Worm (Caenorhabditis elegans) whole organism, L1 larva: Measurements from ENCODE around the gene rpt-1.
A peak's percentile ranks its signal among the peaks of the same experiment; 100 is the strongest.

Source experiments
- C04F5.9 ChIP-seq: sonication (generic microtip); optimal IDR thresholded peaks from 2 replicates; lab custom pipeline; 2016; ENCODE audit warnings: missing genetic modification characterization, missing compliant biosample characterization
- C34B4.2 ChIP-seq: sonication (generic microtip); optimal IDR thresholded peaks from 2 replicates; lab custom pipeline; 2017; ENCODE audit warnings: mild to moderate bottlenecking, missing genetic modification characterization, missing compliant biosample characterization
- Y116A8C.19 ChIP-seq: sonication (generic microtip); optimal IDR thresholded peaks from 2 replicates; lab custom pipeline; 2016; ENCODE audit warnings: missing compliant biosample characterization, missing genetic modification characterization, borderline replicate concordance
- alr-1 ChIP-seq: fragments of 200-800 bp; sonication (Bioruptor generic); optimal IDR thresholded peaks from 2 replicates; lab custom pipeline; 2018; ENCODE audit warnings: borderline replicate concordance, mild to moderate bottlenecking, missing genetic modification characterization, missing compliant biosample characterization
- aly-2 ChIP-seq: fragments of 150-350 bp; optimal IDR thresholded peaks from 2 replicates; lab custom pipeline; 2014; ENCODE audit warnings: missing biosample characterization, missing genetic modification characterization
- ceh-88 ChIP-seq: fragments of 200-800 bp; sonication (Bioruptor generic); IDR thresholded peaks from 2 replicates; pipeline ENCODE4 v1.3.6; 2022; ENCODE audit warnings: missing genetic modification characterization, missing compliant biosample characterization
- ceh-90 ChIP-seq: sonication (generic microtip); optimal IDR thresholded peaks from 2 replicates; lab custom pipeline; 2016; ENCODE audit warnings: missing genetic modification characterization, missing compliant biosample characterization
- ces-1 ChIP-seq: fragments of 150-350 bp; optimal IDR thresholded peaks from 2 replicates; lab custom pipeline; 2014; ENCODE audit warnings: missing biosample characterization, missing genetic modification reagents, missing genetic modification characterization
- dpl-1 ChIP-seq, 3 experiments: fragments of 150-350 bp in 2 of 3; sonication (generic microtip) in 1 of 3; optimal IDR thresholded peaks; 2 replicates each; lab custom pipeline; 2014 to 2017; ENCODE audit warnings: missing biosample characterization in 3 of 3, missing genetic modification characterization in 3 of 3, missing genetic modification reagents in 3 of 3
- dsc-1 ChIP-seq: sonication (generic microtip); optimal IDR thresholded peaks from 2 replicates; lab custom pipeline; 2016; ENCODE audit warnings: mild to moderate bottlenecking, missing genetic modification characterization, missing compliant biosample characterization
- efl-1 ChIP-seq, 4 experiments: fragments of 150-350 bp; optimal IDR thresholded peaks in 3 of 4; peaks in 1 of 4; 1 replicate in 1 of 4; 2 replicates in 3 of 4; lab custom pipeline; 2014; ENCODE audit warnings: missing biosample characterization in 2 of 4, missing genetic modification characterization in 2 of 4, missing genetic modification reagents in 2 of 4
- egl-27 ChIP-seq, 2 experiments: fragments of 150-350 bp in 1 of 2; sonication (generic microtip); optimal IDR thresholded peaks; 3 replicates each; lab custom pipeline; 2017 to 2018; ENCODE audit warnings: missing biosample characterization in 2 of 2, missing genetic modification characterization in 2 of 2, missing genetic modification reagents in 2 of 2
- elt-2 ChIP-seq: sonication (generic microtip); optimal IDR thresholded peaks from 2 replicates; lab custom pipeline; 2016; ENCODE audit warnings: missing genetic modification characterization, mild to moderate bottlenecking, inconsistent platforms, missing compliant biosample characterization, missing genetic modification reagents
- grh-1 ChIP-seq: fragments of 200-800 bp; sonication (Bioruptor generic); IDR thresholded peaks from 2 replicates; pipeline ENCODE4 v1.3.6; 2022; ENCODE audit warnings: missing genetic modification reagents, missing genetic modification characterization, missing compliant biosample characterization
- irx-1 ChIP-seq: sonication (generic microtip); optimal IDR thresholded peaks from 2 replicates; lab custom pipeline; 2016; ENCODE audit warnings: missing genetic modification characterization, missing compliant biosample characterization
- lin-35 ChIP-seq, 2 experiments: fragments of 150-350 bp; optimal IDR thresholded peaks; 2 replicates each; lab custom pipeline; 2014; ENCODE audit warnings: missing biosample characterization in 2 of 2, missing genetic modification characterization in 2 of 2, missing genetic modification reagents in 2 of 2
- mab-9 ChIP-seq: fragments of 200-800 bp; sonication (Bioruptor generic); IDR thresholded peaks from 2 replicates; pipeline ENCODE4 v1.3.6; 2022; ENCODE audit warnings: missing genetic modification reagents, missing genetic modification characterization, missing compliant biosample characterization
- mdl-1 ChIP-seq, 2 experiments: fragments of 150-350 bp; optimal IDR thresholded peaks; 2 replicates each; lab custom pipeline; 2014 to 2017; ENCODE audit warnings: missing biosample characterization in 2 of 2, missing genetic modification characterization in 2 of 2, inconsistent platforms in 1 of 2
- mep-1 ChIP-seq: fragments of 150-350 bp; optimal IDR thresholded peaks from 2 replicates; lab custom pipeline; 2014; ENCODE audit warnings: missing biosample characterization, missing genetic modification characterization
- nhr-11 ChIP-seq: fragments of 150-350 bp; optimal IDR thresholded peaks from 2 replicates; lab custom pipeline; 2014; ENCODE audit warnings: missing biosample characterization, missing genetic modification characterization
- nhr-12 ChIP-seq: sonication (generic microtip); optimal IDR thresholded peaks from 2 replicates; lab custom pipeline; 2017; ENCODE audit warnings: missing biosample characterization, missing genetic modification characterization
- nhr-20 ChIP-seq: sonication (generic microtip); optimal IDR thresholded peaks from 2 replicates; lab custom pipeline; 2016; ENCODE audit warnings: mild to moderate bottlenecking, missing genetic modification characterization, missing compliant biosample characterization
- nhr-28 ChIP-seq: fragments of 150-350 bp; optimal IDR thresholded peaks from 2 replicates; lab custom pipeline; 2014; ENCODE audit warnings: missing biosample characterization, missing genetic modification characterization
- nhr-90 ChIP-seq: sonication (generic microtip); optimal IDR thresholded peaks from 2 replicates; lab custom pipeline; 2016; ENCODE audit warnings: mild to moderate bottlenecking, missing genetic modification characterization, missing compliant biosample characterization; ENCODE audit not compliant: poor library complexity
- pag-3 ChIP-seq: sonication (generic microtip); optimal IDR thresholded peaks from 2 replicates; lab custom pipeline; 2017; ENCODE audit warnings: missing genetic modification characterization, mild to moderate bottlenecking, missing compliant biosample characterization, antibody characterized with exemption, borderline replicate concordance; ENCODE audit not compliant: insufficient read depth
- pax-3 ChIP-seq: fragments of 200-800 bp; sonication (Bioruptor generic); optimal IDR thresholded peaks from 2 replicates; lab custom pipeline; 2018; ENCODE audit warnings: mild to moderate bottlenecking, missing genetic modification characterization, moderate library complexity, missing compliant biosample characterization
- pqm-1 ChIP-seq: sonication (generic microtip); optimal IDR thresholded peaks from 3 replicates; lab custom pipeline; 2017; ENCODE audit warnings: missing biosample characterization, missing genetic modification characterization
- snu-23 ChIP-seq: sonication (generic microtip); optimal IDR thresholded peaks from 2 replicates; lab custom pipeline; 2016; ENCODE audit warnings: missing genetic modification characterization, missing compliant biosample characterization
- sup-37 ChIP-seq: fragments of 200-800 bp; sonication (Bioruptor generic); optimal IDR thresholded peaks from 2 replicates; lab custom pipeline; 2018; ENCODE audit warnings: mild to moderate bottlenecking, missing genetic modification characterization, missing compliant biosample characterization
- swsn-7 ChIP-seq: sonication (generic microtip); optimal IDR thresholded peaks from 2 replicates; lab custom pipeline; 2016; ENCODE audit warnings: missing genetic modification characterization, missing compliant biosample characterization
- tbx-2 ChIP-seq: sonication (generic microtip); optimal IDR thresholded peaks from 2 replicates; lab custom pipeline; 2016; ENCODE audit warnings: missing genetic modification characterization, missing compliant biosample characterization
- unc-130 ChIP-seq: fragments of 150-350 bp; optimal IDR thresholded peaks from 2 replicates; lab custom pipeline; 2017; ENCODE audit warnings: missing biosample characterization, missing genetic modification characterization, inconsistent platforms
- unc-62 ChIP-seq: fragments of 150-350 bp; optimal IDR thresholded peaks from 2 replicates; lab custom pipeline; 2014; ENCODE audit warnings: missing biosample characterization, missing genetic modification reagents, missing genetic modification characterization
- unc-98 ChIP-seq: fragments of 200-800 bp; sonication (Bioruptor generic); IDR thresholded peaks from 2 replicates; pipeline ENCODE4 v1.3.6; 2022; ENCODE audit warnings: missing genetic modification characterization, missing compliant biosample characterization
- xbp-1 ChIP-seq: sonication (generic microtip); optimal IDR thresholded peaks from 2 replicates; lab custom pipeline; 2016; ENCODE audit warnings: missing genetic modification characterization, missing compliant biosample characterization
- zag-1 ChIP-seq: fragments of 150-350 bp; optimal IDR thresholded peaks from 2 replicates; lab custom pipeline; 2014; ENCODE audit warnings: missing biosample characterization, missing genetic modification characterization
- zip-4 ChIP-seq: fragments of 200-800 bp; sonication (Bioruptor generic); optimal IDR thresholded peaks from 2 replicates; lab custom pipeline; 2018; ENCODE audit warnings: mild to moderate bottlenecking, missing genetic modification characterization, moderate library complexity, missing compliant biosample characterization
- ztf-11 ChIP-seq, 2 experiments: sonication (generic microtip); optimal IDR thresholded peaks; 2 replicates each; lab custom pipeline; 2016 to 2017; ENCODE audit warnings: missing genetic modification characterization in 2 of 2, missing biosample characterization in 1 of 2, missing compliant biosample characterization in 1 of 2

rpt-1 gene

DNA sequence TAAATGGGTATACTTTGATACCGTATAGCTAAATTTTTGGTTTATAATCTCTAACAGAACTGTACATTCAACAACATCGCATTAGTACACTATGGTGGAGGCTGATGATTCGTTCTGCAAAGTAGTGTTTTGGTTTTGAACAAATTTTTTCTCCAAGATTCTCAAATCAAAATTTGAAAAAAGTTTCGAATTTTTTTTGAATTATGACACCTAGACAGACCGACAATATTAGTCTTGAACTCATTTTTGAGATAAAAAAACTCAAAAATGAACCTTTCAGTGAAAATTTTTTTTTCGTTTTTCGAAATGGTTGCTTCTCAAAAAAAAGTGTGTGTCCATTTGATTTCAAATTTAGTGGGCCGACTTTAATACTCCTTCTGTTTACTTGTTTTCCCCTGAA lies 36.8 kb downstream of the rpt-1 start:
- TF ChIP-seq aly-2 (no peak), ceh-90 (no peak), alr-1 (no peak), nhr-28 (tag; lab: Kevin White, UChicago) (no peak), zag-1 (tag; lab: Kevin White, UChicago) (no peak), grh-1 (GFP tag; lab: Robert Waterston, UW) (no peak), Y116A8C.19 (tag; lab: Kevin White, UChicago) (no peak), nhr-12 (tag; lab: Kevin White, UChicago) (no peak), mep-1 (tag; lab: Kevin White, UChicago) (no peak), elt-2 (tag; lab: Kevin White, UChicago) (no peak), pax-3 (tag; lab: Kevin White, UChicago) (no peak), C34B4.2 (tag; lab: Kevin White, UChicago) (no peak)
- TF ChIP-seq, all 84 proteins: peak for 0

DNA sequence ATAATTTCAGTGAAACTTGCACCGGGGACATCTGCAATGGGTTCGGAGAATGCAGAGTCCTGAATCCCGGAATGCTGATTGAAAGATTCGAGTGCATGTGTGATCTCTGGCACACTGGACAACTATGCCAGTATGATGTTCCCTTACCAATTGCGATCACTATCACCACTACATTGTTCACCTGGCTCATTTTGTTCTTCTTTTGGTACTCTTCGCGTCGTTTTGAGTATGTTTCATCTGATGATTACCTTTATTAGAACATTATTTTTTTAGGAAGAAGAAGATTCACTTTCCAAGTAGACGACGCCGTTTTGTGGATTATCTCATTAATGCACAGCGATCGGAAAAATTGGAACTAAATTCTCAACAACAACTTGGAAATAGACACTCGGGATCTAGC lies 38.5 kb downstream of the rpt-1 start:
- no peak for TF ChIP-seq nhr-11 (tag; lab: Kevin White, UChicago)
- no peak for TF ChIP-seq irx-1 (tag; lab: Kevin White, UChicago)
- no peak for TF ChIP-seq ceh-90
- TF ChIP-seq dpl-1 (GFP tag; optimal IDR thresholded peaks at IDR 0.05; lab: Kevin White, UChicago) = no peak
- TF ChIP-seq zag-1 (tag; lab: Kevin White, UChicago) = no peak
- no peak for TF ChIP-seq grh-1 (GFP tag; lab: Robert Waterston, UW)

DNA sequence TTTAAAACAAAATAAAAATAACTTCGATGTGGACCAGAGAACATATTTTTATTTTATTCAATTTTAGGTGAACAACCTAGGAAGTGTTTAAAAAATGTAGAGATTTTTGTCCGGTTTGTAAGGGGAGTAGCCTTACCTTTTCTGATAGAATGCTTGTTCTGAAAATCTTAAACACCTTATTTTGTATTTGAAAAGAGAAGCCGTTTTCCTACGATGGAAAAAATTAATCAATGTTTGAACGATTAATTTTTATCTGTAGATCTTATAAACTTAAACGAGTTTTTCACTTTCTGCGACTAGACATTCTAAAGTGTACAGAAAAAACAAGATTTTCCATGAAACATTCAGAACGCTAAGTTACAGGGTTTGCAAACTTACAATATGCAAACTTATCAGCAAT lies 39.9 kb downstream of the rpt-1 start, which contains the start of gene F58H1.6:
F58H1.6 (plus strand) TSS at position 301 of the 400 bp plus-strand sequence.
- no peak for TF ChIP-seq zag-1 (tag; lab: Kevin White, UChicago)
- TF ChIP-seq tbx-2 (tag; lab: Kevin White, UChicago) = no peak
- TF ChIP-seq swsn-7 (tag; lab: Kevin White, UChicago) = no peak

DNA sequence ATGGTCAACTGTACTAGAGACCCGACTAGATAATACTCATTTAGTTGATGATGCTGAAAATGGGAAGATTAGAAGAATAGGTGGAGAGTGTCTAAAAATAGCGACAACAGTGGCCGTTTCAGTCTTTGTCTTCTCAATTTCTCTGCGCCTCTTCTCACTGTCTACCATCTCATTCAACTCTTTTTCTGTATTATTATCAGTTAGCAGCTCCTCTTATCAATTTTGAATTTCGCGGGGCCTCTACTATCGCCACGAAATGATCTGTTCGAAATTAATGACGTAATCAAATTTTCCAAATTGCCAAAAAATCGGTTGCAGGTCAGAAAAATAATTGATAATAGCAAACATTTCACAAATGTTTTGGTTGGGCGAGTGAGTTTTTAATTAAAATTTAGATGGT lies 40.5 kb downstream of the rpt-1 start:
- TF ChIP-seq mdl-1 (tag; optimal IDR thresholded peaks at IDR 0.05; lab: Kevin White, UChicago) (no peak), nhr-20 (peak; percentile 28), nhr-28 (tag; lab: Kevin White, UChicago) (no peak), ces-1 (GFP tag; lab: Kevin White, UChicago) (no peak), elt-2 (tag; lab: Kevin White, UChicago) (peak; percentile 93), zip-4 (GFP tag; lab: Kevin White, UChicago) (no peak), dpl-1 (GFP tag; optimal IDR thresholded peaks at IDR 0.05; lab: Kevin White, UChicago) (no peak), xbp-1 (tag; lab: Kevin White, UChicago) (no peak), lin-35 (GFP tag; optimal IDR thresholded peaks at IDR 0.05; lab: Kevin White, UChicago) (peak in 1 of 2 experiments; percentile 51), unc-98 (GFP tag; lab: Robert Waterston, UW) (no peak), egl-27 (tag; optimal IDR thresholded peaks at IDR 0.05; lab: Kevin White, UChicago) (no peak), mab-9 (GFP tag; lab: Robert Waterston, UW) (no peak), snu-23 (GFP tag; lab: Kevin White, UChicago) (no peak), efl-1 (optimal IDR thresholded peaks at IDR 0.05; lab: Kevin White, UChicago) (no peak), efl-1 (GFP tag; optimal IDR thresholded peaks at IDR 0.05 in 1 of 2; lab: Kevin White, UChicago) (peak in 1 of 2 experiments; percentile 89), ceh-88 (GFP tag; lab: Robert Waterston, UW) (no peak), pqm-1 (tag; lab: Kevin White, UChicago) (peak; percentile 91), nhr-90 (tag; lab: Kevin White, UChicago) (peak; percentile 31), pag-3 (tag; lab: Kevin White, UChicago) (no peak), C04F5.9 (tag; lab: Kevin White, UChicago) (no peak), sup-37 (GFP tag; lab: Kevin White, UChicago) (no peak), irx-1 (tag; lab: Kevin White, UChicago) (no peak), grh-1 (GFP tag; lab: Robert Waterston, UW) (no peak), unc-62 (no peak), alr-1 (no peak), unc-130 (tag; lab: Kevin White, UChicago) (no peak), ztf-11 (tag; optimal IDR thresholded peaks at IDR 0.05; lab: Kevin White, UChicago) (no peak), dsc-1 (tag; lab: Kevin White, UChicago) (no peak)
